Fruit fly (Drosophila melanogaster) S2 (cell line): ENCODE measurements around the gene Sf3a2.

Source experiments
- CG8478 ChIP-seq: fragments of >200 bp; optimal IDR thresholded peaks from 2 replicates; lab custom pipeline; 2018
- CTCF ChIP-seq, 2 experiments: fragments of >200 bp; optimal IDR thresholded peaks; 2 replicates each; lab custom pipeline; 2018

DNA sequence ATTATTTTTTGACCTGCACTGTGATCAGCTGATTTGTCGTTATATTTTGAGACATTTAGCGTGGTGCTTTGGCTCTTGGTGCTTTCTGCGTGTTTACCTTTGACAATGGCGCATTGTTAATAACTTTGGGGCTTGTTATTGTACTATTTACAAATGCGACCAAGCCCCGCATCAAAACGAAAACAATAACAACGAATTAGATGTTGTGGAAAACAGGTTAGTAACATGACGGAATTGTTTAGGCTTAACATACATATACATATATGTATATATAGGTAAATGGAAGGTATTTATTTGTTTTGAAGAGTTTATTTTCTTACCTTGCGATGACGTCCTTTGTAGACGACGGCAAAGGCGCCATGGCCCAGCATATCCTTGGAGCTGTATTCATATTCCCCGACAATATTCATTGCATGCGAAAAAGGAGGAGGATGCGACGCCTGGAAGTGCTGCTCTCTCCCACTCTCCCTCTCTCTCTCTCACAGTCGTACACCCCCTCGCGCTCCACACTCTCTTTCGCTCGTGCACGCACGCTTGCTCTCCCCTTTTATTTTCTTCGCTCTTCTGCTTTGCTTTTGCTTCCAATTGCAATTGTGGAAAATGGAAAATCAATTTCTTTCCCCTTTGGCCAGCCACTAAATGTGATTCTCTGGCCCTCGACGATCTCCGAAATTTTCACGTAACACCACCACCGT, 9.6 kb downstream of the Sf3a2 start:
- TF ChIP-seq CTCF (optimal IDR thresholded peaks at IDR 0.05; lab: Kevin White, UChicago) = no peak
- no peak for TF ChIP-seq CG8478
